Fruit fly (Drosophila melanogaster) whole organism, embryonic: Measurements from ENCODE around the gene FucTD.
A peak's percentile ranks its signal among the peaks of the same experiment; 100 is the strongest.

ENCODE experiments used
- Abd-B ChIP-seq: fragments of 200-800 bp; sonication (Bioruptor generic); optimal IDR thresholded peaks from 2 replicates; lab custom pipeline; 2018; ENCODE audit warnings: missing biosample characterization, mild to moderate bottlenecking, missing genetic modification characterization, moderate library complexity
- Bgb ChIP-seq: fragments of 200-800 bp; sonication (Bioruptor generic); IDR thresholded peaks from 2 replicates; pipeline ENCODE4 v1.3.6; 2022; ENCODE audit warnings: missing biosample characterization, missing genetic modification characterization; ENCODE audit not compliant: partially characterized antibody
- CG10209 ChIP-seq: fragments of 200-800 bp; sonication (Bioruptor generic); optimal IDR thresholded peaks from 3 replicates; lab custom pipeline; 2017; ENCODE audit warnings: missing biosample characterization, mild to moderate bottlenecking, missing genetic modification characterization, missing genetic modification reagents
- CG11247 ChIP-seq: fragments of 200-800 bp; sonication (Bioruptor generic); IDR thresholded peaks from 2 replicates; pipeline ENCODE4 v1.3.6; 2022; ENCODE audit warnings: missing biosample characterization, missing genetic modification characterization
- CG11456 ChIP-seq: fragments of 200-800 bp; sonication (Bioruptor generic); IDR thresholded peaks from 3 replicates; pipeline ENCODE4 v1.3.6; 2022; ENCODE audit warnings: missing biosample characterization, missing genetic modification characterization
- CG14050 ChIP-seq: fragments of 200-800 bp; sonication (Bioruptor generic); IDR thresholded peaks from 3 replicates; pipeline ENCODE4 v1.3.6; 2022; ENCODE audit warnings: missing biosample characterization, missing genetic modification characterization
- CG14860 ChIP-seq: fragments of 200-800 bp; sonication (Bioruptor generic); IDR thresholded peaks from 3 replicates; pipeline ENCODE4 v1.3.6; 2022; ENCODE audit warnings: missing biosample characterization, missing genetic modification characterization; ENCODE audit not compliant: partially characterized antibody
- CG15073 ChIP-seq: fragments of 200-800 bp; sonication (Bioruptor generic); optimal IDR thresholded peaks from 2 replicates; lab custom pipeline; 2016; ENCODE audit warnings: missing biosample characterization, missing genetic modification characterization
- CG18619 ChIP-seq: fragments of 200-800 bp; sonication (Bioruptor generic); optimal IDR thresholded peaks from 3 replicates; lab custom pipeline; 2017; ENCODE audit warnings: missing biosample characterization, mild to moderate bottlenecking, missing genetic modification characterization
- CG2202 ChIP-seq: fragments of 200-800 bp; sonication (Bioruptor generic); optimal IDR thresholded peaks from 2 replicates; lab custom pipeline; 2018; ENCODE audit warnings: missing biosample characterization, mild to moderate bottlenecking, missing genetic modification characterization
- CG2678 ChIP-seq: fragments of 200-800 bp; sonication (Bioruptor generic); optimal IDR thresholded peaks from 3 replicates; lab custom pipeline; 2019; ENCODE audit warnings: missing biosample characterization, mild to moderate bottlenecking, missing genetic modification characterization, moderate library complexity
- CG30431 ChIP-seq: fragments of 200-800 bp; sonication (Bioruptor generic); optimal IDR thresholded peaks from 2 replicates; lab custom pipeline; 2017; ENCODE audit warnings: missing biosample characterization, missing genetic modification characterization
- CG3065 ChIP-seq: fragments of 200-800 bp; sonication (Bioruptor generic); optimal IDR thresholded peaks from 2 replicates; lab custom pipeline; 2016; ENCODE audit warnings: missing biosample characterization, missing genetic modification characterization
- CG34422 ChIP-seq: fragments of 200-800 bp; sonication (Bioruptor generic); IDR thresholded peaks from 3 replicates; pipeline ENCODE4 v1.3.6; 2022; ENCODE audit warnings: missing biosample characterization, missing genetic modification characterization
- CG3995 ChIP-seq: fragments of 200-800 bp; sonication (Bioruptor generic); optimal IDR thresholded peaks from 3 replicates; lab custom pipeline; 2016; ENCODE audit warnings: missing biosample characterization, missing genetic modification characterization
- CG4424 ChIP-seq: fragments of 200-800 bp; sonication (Bioruptor generic); optimal IDR thresholded peaks from 3 replicates; lab custom pipeline; 2016; ENCODE audit warnings: missing biosample characterization, missing genetic modification characterization
- CG6175 ChIP-seq: fragments of 200-800 bp; sonication (Bioruptor generic); IDR thresholded peaks from 3 replicates; pipeline ENCODE4 v1.3.6; 2022; ENCODE audit warnings: missing biosample characterization, missing genetic modification characterization
- CG6689 ChIP-seq: fragments of 200-800 bp; sonication (Bioruptor generic); IDR thresholded peaks from 2 replicates; pipeline ENCODE4 v1.3.6; 2022; ENCODE audit warnings: missing biosample characterization, missing genetic modification characterization
- CG7357 ChIP-seq: fragments of 200-800 bp; sonication (Bioruptor generic); IDR thresholded peaks from 3 replicates; pipeline ENCODE4 v1.3.6; 2022; ENCODE audit warnings: missing biosample characterization, missing genetic modification characterization
- CG8924 ChIP-seq: fragments of 200-800 bp; optimal IDR thresholded peaks from 3 replicates; lab custom pipeline; 2019; ENCODE audit warnings: missing biosample characterization, mild to moderate bottlenecking, missing genetic modification characterization, moderate library complexity
- CG9932 ChIP-seq: fragments of 200-800 bp; sonication (Bioruptor generic); IDR thresholded peaks from 2 replicates; pipeline ENCODE4 v1.3.6; 2022; ENCODE audit warnings: missing biosample characterization, missing genetic modification characterization
- Dip3 ChIP-seq: fragments of 200-800 bp; sonication (Bioruptor generic); optimal IDR thresholded peaks from 3 replicates; lab custom pipeline; 2016; ENCODE audit warnings: missing biosample characterization, missing genetic modification characterization
- Fer1 ChIP-seq: fragments of 200-800 bp; sonication (Bioruptor generic); optimal IDR thresholded peaks from 2 replicates; lab custom pipeline; 2017; ENCODE audit warnings: missing biosample characterization, mild to moderate bottlenecking, missing genetic modification characterization
- GATAe ChIP-seq: fragments of 200-800 bp; sonication (Bioruptor generic); conservative IDR thresholded peaks from 2 replicates; pipeline ENCODE4 v1.3.6; 2022; ENCODE audit warnings: missing biosample characterization, missing genetic modification characterization
- Gsc ChIP-seq: fragments of 200-800 bp; sonication (Bioruptor generic); IDR thresholded peaks from 2 replicates; pipeline ENCODE4 v1.3.6; 2022; ENCODE audit warnings: missing biosample characterization, missing genetic modification characterization
- Gug ChIP-seq: fragments of 200-800 bp; sonication (Bioruptor generic); IDR thresholded peaks from 4 replicates; pipeline ENCODE4 v1.3.6; 2022; ENCODE audit warnings: missing biosample characterization, missing genetic modification characterization
- Kr ChIP-seq: fragments of 200-800 bp; sonication (Bioruptor generic); optimal IDR thresholded peaks from 2 replicates; lab custom pipeline; 2017; ENCODE audit warnings: missing biosample characterization, mild to moderate bottlenecking, missing genetic modification characterization
- MBD-R2 ChIP-seq: fragments of 200-800 bp; sonication (Bioruptor generic); IDR thresholded peaks from 2 replicates; pipeline ENCODE4 v1.3.6; 2022; ENCODE audit warnings: missing biosample characterization, missing genetic modification characterization
- Nf-YC ChIP-seq: fragments of 200-800 bp; optimal IDR thresholded peaks from 3 replicates; lab custom pipeline; 2019; ENCODE audit warnings: missing biosample characterization, mild to moderate bottlenecking, missing genetic modification characterization, moderate library complexity
- NfI ChIP-seq: fragments of 200-800 bp; sonication (Bioruptor generic); optimal IDR thresholded peaks from 3 replicates; lab custom pipeline; 2018; ENCODE audit warnings: missing biosample characterization, mild to moderate bottlenecking, missing genetic modification characterization, moderate library complexity
- Rx ChIP-seq: fragments of 200-800 bp; sonication (Bioruptor generic); IDR thresholded peaks from 2 replicates; pipeline ENCODE4 v1.3.6; 2022; ENCODE audit warnings: missing biosample characterization, missing genetic modification characterization
- Sry-δ ChIP-seq: fragments of 200-800 bp; sonication (Bioruptor generic); optimal IDR thresholded peaks from 2 replicates; lab custom pipeline; 2016; ENCODE audit warnings: missing biosample characterization, missing genetic modification characterization
- chm ChIP-seq: fragments of 200-800 bp; sonication (Bioruptor generic); IDR thresholded peaks from 2 replicates; pipeline ENCODE4 v1.3.6; 2022; ENCODE audit warnings: missing biosample characterization, missing genetic modification characterization
- eve ChIP-seq, 2 experiments: fragments of >200 bp; optimal IDR thresholded peaks; 2 replicates each; lab custom pipeline; 2017; ENCODE audit warnings: missing biosample characterization in 2 of 2, missing genetic modification characterization in 2 of 2
- eyg ChIP-seq: fragments of 200-800 bp; sonication (Bioruptor generic); optimal IDR thresholded peaks from 3 replicates; lab custom pipeline; 2016; ENCODE audit warnings: missing biosample characterization, missing genetic modification characterization
- klu ChIP-seq: fragments of 200-800 bp; sonication (Bioruptor generic); IDR thresholded peaks from 2 replicates; pipeline ENCODE4 v1.3.6; 2022; ENCODE audit warnings: missing biosample characterization, missing genetic modification characterization
- lab ChIP-seq: fragments of 200-800 bp; sonication (Bioruptor generic); optimal IDR thresholded peaks from 3 replicates; lab custom pipeline; 2017; ENCODE audit warnings: missing biosample characterization, missing genetic modification characterization, mild to moderate bottlenecking, moderate library complexity, missing genetic modification reagents
- lola ChIP-seq, 3 experiments: fragments of >200 bp in 2 of 3; fragments of 200-800 bp in 1 of 3; sonication (Bioruptor generic) in 1 of 3; optimal IDR thresholded peaks; 2 replicates each; lab custom pipeline; 2017 to 2019; ENCODE audit warnings: missing biosample characterization in 3 of 3, missing genetic modification characterization in 3 of 3, mild to moderate bottlenecking in 1 of 3, moderate library complexity in 1 of 3
- luna ChIP-seq: fragments of 200-800 bp; sonication (Bioruptor generic); optimal IDR thresholded peaks from 2 replicates; lab custom pipeline; 2016; ENCODE audit warnings: missing biosample characterization, missing genetic modification characterization
- mam ChIP-seq: fragments of 200-800 bp; sonication (Bioruptor generic); optimal IDR thresholded peaks from 3 replicates; lab custom pipeline; 2016; ENCODE audit warnings: missing biosample characterization, missing genetic modification characterization
- nmo ChIP-seq: fragments of 200-800 bp; sonication (Bioruptor generic); optimal IDR thresholded peaks from 2 replicates; lab custom pipeline; 2018; ENCODE audit warnings: missing biosample characterization, mild to moderate bottlenecking, missing genetic modification characterization, moderate library complexity
- oc ChIP-seq: fragments of 200-800 bp; sonication (Bioruptor generic); optimal IDR thresholded peaks from 2 replicates; lab custom pipeline; 2018; ENCODE audit warnings: missing biosample characterization, mild to moderate bottlenecking, missing genetic modification characterization, moderate library complexity
- odd ChIP-seq: fragments of 200-800 bp; sonication (Bioruptor generic); optimal IDR thresholded peaks from 2 replicates; lab custom pipeline; 2017; ENCODE audit warnings: missing biosample characterization, mild to moderate bottlenecking, missing genetic modification characterization
- pum ChIP-seq: fragments of 200-800 bp; sonication (Bioruptor generic); optimal IDR thresholded peaks from 2 replicates; lab custom pipeline; 2016; ENCODE audit warnings: missing biosample characterization, missing genetic modification characterization
- scrt ChIP-seq: fragments of 200-800 bp; sonication (Bioruptor generic); optimal IDR thresholded peaks from 2 replicates; lab custom pipeline; 2018; ENCODE audit warnings: missing biosample characterization, mild to moderate bottlenecking, missing genetic modification characterization, moderate library complexity
- sd ChIP-seq: fragments of 200-800 bp; sonication (Bioruptor generic); optimal IDR thresholded peaks from 3 replicates; lab custom pipeline; 2018; ENCODE audit warnings: missing biosample characterization, mild to moderate bottlenecking, missing genetic modification characterization, moderate library complexity
- slp2 ChIP-seq: fragments of 200-800 bp; sonication (Bioruptor generic); optimal IDR thresholded peaks from 2 replicates; lab custom pipeline; 2016; ENCODE audit warnings: missing biosample characterization, missing genetic modification characterization
- sr ChIP-seq: fragments of 200-800 bp; sonication (Bioruptor generic); IDR thresholded peaks from 3 replicates; pipeline ENCODE4 v1.3.6; 2022; ENCODE audit warnings: missing biosample characterization, missing genetic modification characterization
- stwl ChIP-seq: fragments of 200-800 bp; sonication (Bioruptor generic); optimal IDR thresholded peaks from 3 replicates; lab custom pipeline; 2018; ENCODE audit warnings: missing biosample characterization, mild to moderate bottlenecking, missing genetic modification characterization, moderate library complexity
- trh ChIP-seq: fragments of 200-800 bp; sonication (Bioruptor generic); optimal IDR thresholded peaks from 2 replicates; lab custom pipeline; 2016; ENCODE audit warnings: missing biosample characterization, missing genetic modification characterization
- vnd ChIP-seq: fragments of 200-800 bp; sonication (Bioruptor generic); IDR thresholded peaks from 3 replicates; pipeline ENCODE4 v1.3.6; 2022; ENCODE audit warnings: missing biosample characterization, missing genetic modification characterization; ENCODE audit not compliant: partially characterized antibody
- zfh2 ChIP-seq: fragments of 200-800 bp; sonication (Bioruptor generic); optimal IDR thresholded peaks from 2 replicates; lab custom pipeline; 2016; ENCODE audit warnings: missing biosample characterization, missing genetic modification characterization

Gene FucTD

dm6 chr3L:1370939-1371338, 45.1 kb upstream of the FucTD start (continued):
- TF ChIP-seq lola (GFP tag; optimal IDR thresholded peaks at IDR 0.05; lab: Kevin White, UChicago) (no peak), lab (GFP tag; lab: Kevin White, UChicago) (peak; percentile 38), klu (GFP tag; lab: Robert Waterston, UW) (no peak), CG3065 (GFP tag; lab: Kevin White, UChicago) (no peak), pum (GFP tag; lab: Kevin White, UChicago) (no peak), Fer1 (no peak), CG14860 (GFP tag; lab: Robert Waterston, UW) (no peak), Dip3 (GFP tag; lab: Kevin White, UChicago) (no peak), zfh2 (no peak), CG3995 (GFP tag; lab: Kevin White, UChicago) (no peak), CG34422 (0 out of 3 replicates have a peak, but pooled peaks have one; percentile 42), CG11247 (GFP tag; lab: Robert Waterston, UW) (no peak), Bgb (GFP tag; lab: Robert Waterston, UW) (no peak), CG14050 (no peak), eve (GFP tag; optimal IDR thresholded peaks at IDR 0.05; lab: Kevin White, UChicago) (peak in 1 of 2 experiments; percentile 17), CG11456 (GFP tag; lab: Robert Waterston, UW) (no peak), MBD-R2 (GFP tag; lab: Robert Waterston, UW) (no peak), Abd-B (GFP tag; lab: Kevin White, UChicago) (peak; percentile 18), eyg (GFP tag; lab: Kevin White, UChicago) (no peak), CG8924 (tag; lab: Kevin White, UChicago) (peak; percentile 19), slp2 (GFP tag; lab: Kevin White, UChicago) (no peak), chm (GFP tag; lab: Robert Waterston, UW) (no peak), Gug (no peak), CG6175 (GFP tag; lab: Robert Waterston, UW) (no peak), Sry-δ (GFP tag; lab: Kevin White, UChicago) (no peak), CG9932 (no peak), scrt (GFP tag; lab: Kevin White, UChicago) (no peak), vnd (GFP tag; lab: Robert Waterston, UW) (no peak), sr (GFP tag; lab: Robert Waterston, UW) (no peak), Rx (GFP tag; lab: Robert Waterston, UW) (no peak), stwl (tag; lab: Kevin White, UChicago) (no peak), CG6689 (GFP tag; lab: Robert Waterston, UW) (no peak), CG18619 (GFP tag; lab: Kevin White, UChicago) (no peak), CG10209 (GFP tag; lab: Kevin White, UChicago) (no peak), CG7357 (GFP tag; lab: Robert Waterston, UW) (no peak), luna (no peak), Kr (no peak), mam (no peak), CG4424 (no peak), CG15073 (GFP tag; lab: Kevin White, UChicago) (no peak), CG30431 (GFP tag; lab: Kevin White, UChicago) (peak; percentile 22), Nf-YC (tag; lab: Kevin White, UChicago) (no peak), GATAe (GFP tag; lab: Robert Waterston, UW) (no peak), odd (GFP tag; lab: Kevin White, UChicago) (no peak), sd (tag; lab: Kevin White, UChicago) (no peak), nmo (GFP tag; lab: Kevin White, UChicago) (peak; percentile 34), CG2202 (tag; lab: Kevin White, UChicago) (no peak), CG2678 (no peak), NfI (GFP tag; lab: Kevin White, UChicago) (no peak), trh (no peak), Gsc (GFP tag; lab: Robert Waterston, UW) (no peak), oc (tag; lab: Kevin White, UChicago) (no peak)
